Worm (Caenorhabditis elegans) whole organism, young adult: ENCODE measurements around the gene capg-2.

ENCODE experiments used
- B0019.2 ChIP-seq: fragments of 200-800 bp; sonication (Bioruptor generic); conservative IDR thresholded peaks from 2 replicates; pipeline ENCODE4 v1.3.6; 2022; ENCODE audit warnings: missing genetic modification reagents, missing genetic modification characterization, missing compliant biosample characterization
- B0261.1 ChIP-seq: sonication (generic microtip); optimal IDR thresholded peaks from 2 replicates; lab custom pipeline; 2016; ENCODE audit warnings: mild to moderate bottlenecking, missing genetic modification characterization, moderate library complexity, missing compliant biosample characterization
- D2030.7 ChIP-seq: fragments of 200-800 bp; sonication (Bioruptor generic); IDR thresholded peaks from 2 replicates; pipeline ENCODE4 v1.3.6; 2022; ENCODE audit warnings: missing genetic modification reagents, missing genetic modification characterization, missing compliant biosample characterization
- F23B12.7 ChIP-seq: sonication (generic microtip); optimal IDR thresholded peaks from 2 replicates; lab custom pipeline; 2017; ENCODE audit warnings: missing genetic modification characterization, mild to moderate bottlenecking, missing compliant biosample characterization, antibody characterized with exemption, moderate library complexity; ENCODE audit not compliant: insufficient read depth
- F39B2.1 ChIP-seq: fragments of 200-800 bp; sonication (Bioruptor generic); IDR thresholded peaks from 2 replicates; pipeline ENCODE4 v1.3.6; 2022; ENCODE audit warnings: missing genetic modification reagents, missing genetic modification characterization, missing compliant biosample characterization
- F57C9.4 ChIP-seq: sonication (generic microtip); optimal IDR thresholded peaks from 2 replicates; lab custom pipeline; 2017; ENCODE audit warnings: mild to moderate bottlenecking, missing genetic modification characterization, missing compliant biosample characterization
- T07F8.4 ChIP-seq: sonication (generic microtip); optimal IDR thresholded peaks from 2 replicates; lab custom pipeline; 2016; ENCODE audit warnings: mild to moderate bottlenecking, missing genetic modification characterization, moderate library complexity, missing compliant biosample characterization
- T26A5.8 ChIP-seq: sonication (generic microtip); optimal IDR thresholded peaks from 2 replicates; lab custom pipeline; 2016; ENCODE audit warnings: missing genetic modification characterization, missing compliant biosample characterization
- ama-1 ChIP-seq, 3 experiments: fragments of 150-350 bp in 1 of 3; sonication (generic microtip) in 2 of 3; optimal IDR thresholded peaks; 2 replicates each; lab custom pipeline; 2014 to 2018; ENCODE audit warnings: missing biosample characterization in 2 of 3, missing genetic modification characterization in 2 of 3, missing genetic modification reagents in 2 of 3
- aptf-2 ChIP-seq: fragments of 200-800 bp; sonication (Bioruptor generic); conservative IDR thresholded peaks from 2 replicates; pipeline ENCODE4 v1.3.6; 2022; ENCODE audit warnings: missing genetic modification reagents, missing genetic modification characterization, missing compliant biosample characterization
- atf-7 ChIP-seq: sonication (generic microtip); optimal IDR thresholded peaks from 2 replicates; lab custom pipeline; 2017; ENCODE audit warnings: mild to moderate bottlenecking, missing genetic modification characterization, missing compliant biosample characterization
- attf-3 ChIP-seq: fragments of 200-800 bp; sonication (Bioruptor generic); conservative IDR thresholded peaks from 2 replicates; pipeline ENCODE4 v1.3.6; 2022; ENCODE audit warnings: missing genetic modification reagents, missing genetic modification characterization, missing compliant biosample characterization
- attf-6 ChIP-seq: fragments of 200-800 bp; sonication (Bioruptor generic); IDR thresholded peaks from 2 replicates; pipeline ENCODE4 v1.3.6; 2022; ENCODE audit warnings: missing genetic modification reagents, missing genetic modification characterization, missing compliant biosample characterization
- bed-1 ChIP-seq: fragments of 200-800 bp; sonication (Bioruptor generic); IDR thresholded peaks from 2 replicates; pipeline ENCODE4 v1.3.6; 2022; ENCODE audit warnings: missing genetic modification reagents, missing genetic modification characterization, missing compliant biosample characterization
- cebp-1 ChIP-seq, 2 experiments: fragments of 200-800 bp in 1 of 2; sonication (Bioruptor generic) in 1 of 2; sonication (generic microtip) in 1 of 2; IDR thresholded peaks in 1 of 2; optimal IDR thresholded peaks in 1 of 2; 2 replicates each; pipeline versions ENCODE4 v1.3.6 to Lab custom; 2017 to 2022; ENCODE audit warnings: missing compliant biosample characterization in 2 of 2, missing genetic modification characterization in 2 of 2, mild to moderate bottlenecking in 1 of 2, missing genetic modification reagents in 1 of 2, moderate library complexity in 1 of 2
- ceh-27 ChIP-seq: fragments of 200-800 bp; sonication (Bioruptor generic); optimal IDR thresholded peaks from 2 replicates; lab custom pipeline; 2018; ENCODE audit warnings: mild to moderate bottlenecking, missing genetic modification characterization, moderate library complexity, missing compliant biosample characterization
- ceh-58 ChIP-seq: fragments of 200-800 bp; sonication (Bioruptor generic); IDR thresholded peaks from 2 replicates; pipeline ENCODE4 v1.3.6; 2022; ENCODE audit warnings: missing genetic modification characterization, missing compliant biosample characterization
- ceh-91 ChIP-seq: fragments of 200-800 bp; sonication (Bioruptor generic); IDR thresholded peaks from 2 replicates; pipeline ENCODE4 v1.3.6; 2022; ENCODE audit warnings: missing genetic modification reagents, missing genetic modification characterization, missing compliant biosample characterization
- chd-7 ChIP-seq: sonication (generic microtip); optimal IDR thresholded peaks from 2 replicates; lab custom pipeline; 2016; ENCODE audit warnings: mild to moderate bottlenecking, missing genetic modification characterization, moderate library complexity, missing compliant biosample characterization
- die-1 ChIP-seq: sonication (generic microtip); optimal IDR thresholded peaks from 2 replicates; lab custom pipeline; 2016; ENCODE audit warnings: missing genotype, mild to moderate bottlenecking, missing genetic modification characterization, missing compliant biosample characterization
- dox-1 ChIP-seq: fragments of 200-800 bp; sonication (Bioruptor generic); IDR thresholded peaks from 2 replicates; pipeline ENCODE4 v1.3.6; 2022; ENCODE audit warnings: missing genetic modification reagents, missing genetic modification characterization, missing compliant biosample characterization
- efl-1 ChIP-seq: fragments of 150-350 bp; optimal IDR thresholded peaks from 2 replicates; lab custom pipeline; 2014; ENCODE audit warnings: missing biosample characterization, missing genetic modification reagents, missing genetic modification characterization
- ets-4 ChIP-seq: fragments of 200-800 bp; sonication (Bioruptor generic); optimal IDR thresholded peaks from 2 replicates; lab custom pipeline; 2018; ENCODE audit warnings: mild to moderate bottlenecking, missing genetic modification characterization, missing compliant biosample characterization
- gei-17 ChIP-seq: fragments of 200-800 bp; sonication (Bioruptor generic); optimal IDR thresholded peaks from 2 replicates; lab custom pipeline; 2018; ENCODE audit warnings: mild to moderate bottlenecking, missing genetic modification characterization, missing compliant biosample characterization
- hlh-26 ChIP-seq: fragments of 200-800 bp; sonication (Bioruptor generic); conservative IDR thresholded peaks from 2 replicates; pipeline ENCODE4 v1.3.6; 2022; ENCODE audit warnings: missing genetic modification reagents, missing genetic modification characterization, missing compliant biosample characterization
- hmg-1.2 ChIP-seq: fragments of 200-800 bp; sonication (Bioruptor generic); IDR thresholded peaks from 2 replicates; pipeline ENCODE4 v1.3.6; 2022; ENCODE audit warnings: missing genetic modification reagents, missing genetic modification characterization, missing compliant biosample characterization
- hmg-20 ChIP-seq: fragments of 200-800 bp; sonication (Bioruptor generic); IDR thresholded peaks from 2 replicates; pipeline ENCODE4 v1.3.6; 2022; ENCODE audit warnings: missing genetic modification reagents, missing genetic modification characterization, missing compliant biosample characterization
- hrde-1 ChIP-seq: sonication (generic microtip); optimal IDR thresholded peaks from 2 replicates; lab custom pipeline; 2016; ENCODE audit warnings: missing genetic modification characterization, mild to moderate bottlenecking, missing compliant biosample characterization, moderate library complexity, missing genotype, missing genetic modification reagents, borderline replicate concordance
- lin-35 ChIP-seq, 3 experiments: fragments of 150-350 bp in 2 of 3; sonication (generic microtip) in 1 of 3; optimal IDR thresholded peaks; 2 replicates each; lab custom pipeline; 2014 to 2018; ENCODE audit warnings: missing biosample characterization in 3 of 3, missing genetic modification characterization in 3 of 3, missing genetic modification reagents in 3 of 3
- lsl-1 ChIP-seq: fragments of 200-800 bp; sonication (Bioruptor generic); optimal IDR thresholded peaks from 2 replicates; lab custom pipeline; 2018; ENCODE audit warnings: mild to moderate bottlenecking, missing genetic modification characterization, moderate library complexity, missing compliant biosample characterization
- lsy-27 ChIP-seq: sonication (generic microtip); optimal IDR thresholded peaks from 2 replicates; lab custom pipeline; 2017; ENCODE audit warnings: missing genetic modification characterization, mild to moderate bottlenecking, missing compliant biosample characterization, antibody characterized with exemption, missing genotype, borderline replicate concordance; ENCODE audit not compliant: insufficient read depth
- madf-3 ChIP-seq: fragments of 200-800 bp; sonication (Bioruptor generic); IDR thresholded peaks from 2 replicates; pipeline ENCODE4 v1.3.6; 2022; ENCODE audit warnings: missing genetic modification reagents, missing genetic modification characterization, missing compliant biosample characterization
- mcd-1 ChIP-seq: fragments of 200-800 bp; sonication (Bioruptor generic); IDR thresholded peaks from 2 replicates; pipeline ENCODE4 v1.3.6; 2022; ENCODE audit warnings: missing genetic modification reagents, missing genetic modification characterization, missing compliant biosample characterization
- mes-4 ChIP-seq: sonication (generic microtip); optimal IDR thresholded peaks from 2 replicates; lab custom pipeline; 2016; ENCODE audit warnings: missing genotype, missing genetic modification characterization, missing compliant biosample characterization
- nfya-2 ChIP-seq: fragments of 200-800 bp; sonication (Bioruptor generic); IDR thresholded peaks from 2 replicates; pipeline ENCODE4 v1.3.6; 2022; ENCODE audit warnings: missing genetic modification reagents, missing genetic modification characterization, missing compliant biosample characterization
- nfyb-1 ChIP-seq: fragments of 200-800 bp; sonication (Bioruptor generic); IDR thresholded peaks from 2 replicates; pipeline ENCODE4 v1.3.6; 2022; ENCODE audit warnings: missing genetic modification reagents, missing genetic modification characterization, missing compliant biosample characterization
- nhr-90 ChIP-seq: sonication (generic microtip); optimal IDR thresholded peaks from 2 replicates; lab custom pipeline; 2016; ENCODE audit warnings: missing genotype, mild to moderate bottlenecking, missing genetic modification characterization, missing compliant biosample characterization
- sdz-38 ChIP-seq: sonication (generic microtip); optimal IDR thresholded peaks from 2 replicates; lab custom pipeline; 2016; ENCODE audit warnings: missing genotype, missing genetic modification characterization, missing compliant biosample characterization
- sea-2 ChIP-seq: fragments of 200-800 bp; sonication (Bioruptor generic); IDR thresholded peaks from 2 replicates; pipeline ENCODE4 v1.3.6; 2022; ENCODE audit warnings: missing genetic modification characterization, missing compliant biosample characterization
- snpc-1.3 ChIP-seq: sonication (generic microtip); optimal IDR thresholded peaks from 2 replicates; lab custom pipeline; 2017; ENCODE audit warnings: missing genetic modification characterization, mild to moderate bottlenecking, missing compliant biosample characterization, antibody characterized with exemption, moderate library complexity, missing genotype, missing genetic modification reagents; ENCODE audit not compliant: insufficient read depth
- tbp1 ChIP-seq: fragments of 200-800 bp; sonication (Bioruptor generic); optimal IDR thresholded peaks from 2 replicates; lab custom pipeline; 2018; ENCODE audit warnings: mild to moderate bottlenecking, missing genetic modification characterization, missing compliant biosample characterization
- tlf-1 ChIP-seq: fragments of 200-800 bp; sonication (Bioruptor generic); optimal IDR thresholded peaks from 2 replicates; lab custom pipeline; 2018; ENCODE audit warnings: mild to moderate bottlenecking, missing genetic modification characterization, missing compliant biosample characterization
- xnd-1 ChIP-seq: sonication (generic microtip); optimal IDR thresholded peaks from 2 replicates; lab custom pipeline; 2016; ENCODE audit warnings: missing genotype, missing genetic modification reagents, missing genetic modification characterization, missing compliant biosample characterization
- zim-3 ChIP-seq: sonication (generic microtip); optimal IDR thresholded peaks from 2 replicates; lab custom pipeline; 2017; ENCODE audit warnings: mild to moderate bottlenecking, missing genetic modification characterization, moderate library complexity, missing compliant biosample characterization
- ztf-3 ChIP-seq: fragments of 200-800 bp; sonication (Bioruptor generic); optimal IDR thresholded peaks from 2 replicates; lab custom pipeline; 2018; ENCODE audit warnings: mild to moderate bottlenecking, missing genetic modification characterization, missing compliant biosample characterization
- ztf-6 ChIP-seq: fragments of 200-800 bp; sonication (Bioruptor generic); IDR thresholded peaks from 2 replicates; pipeline ENCODE4 v1.3.6; 2022; ENCODE audit warnings: missing genetic modification reagents, missing genetic modification characterization, missing compliant biosample characterization

capg-2 gene

ce11 chrV:12303453-12304077, 31.9 kb downstream of the capg-2 start (continued):
- TF ChIP-seq chd-7 (peak; percentile 100), efl-1 (GFP tag; lab: Kevin White, UChicago) (peak; percentile 49), hrde-1 (tag; lab: Kevin White, UChicago) (peak; percentile 98), lsy-27 (peak; percentile 91), ztf-3 (GFP tag; lab: Kevin White, UChicago) (peak; percentile 87), mes-4 (tag; lab: Kevin White, UChicago) (peak; percentile 96), T07F8.4 (tag; lab: Kevin White, UChicago) (peak; percentile 96), die-1 (tag; lab: Kevin White, UChicago) (peak; percentile 99), gei-17 (peak; percentile 93), ztf-6 (peak; percentile 95), hmg-1.2 (peak; percentile 91), B0261.1 (tag; lab: Kevin White, UChicago) (peak; percentile 99), tlf-1 (GFP tag; lab: Kevin White, UChicago) (peak; percentile 95), F39B2.1 (GFP tag; lab: Robert Waterston, UW) (peak; percentile 96), tbp1 (peak; percentile 96), madf-3 (peak; percentile 95), ceh-91 (GFP tag; lab: Robert Waterston, UW) (peak; percentile 80), ama-1 (optimal IDR thresholded peaks at IDR 0.05; lab: Kevin White, UChicago) (peak; percentile 69), ama-1 (GFP tag; optimal IDR thresholded peaks at IDR 0.05; lab: Kevin White, UChicago) (peak; percentile 95 to 96), T26A5.8 (tag; lab: Kevin White, UChicago) (peak; percentile 100), zim-3 (tag; lab: Kevin White, UChicago) (peak; percentile 99), ceh-27 (GFP tag; lab: Kevin White, UChicago) (peak; percentile 99), D2030.7 (peak; percentile 90), bed-1 (GFP tag; lab: Robert Waterston, UW) (peak; percentile 100), atf-7 (tag; lab: Kevin White, UChicago) (peak; percentile 97), ets-4 (peak; percentile 100), attf-6 (GFP tag; lab: Robert Waterston, UW) (peak; percentile 92), aptf-2 (peak; percentile 85), mcd-1 (GFP tag; lab: Robert Waterston, UW) (peak; percentile 90), lsl-1 (GFP tag; lab: Kevin White, UChicago) (peak; percentile 77), lin-35 (GFP tag; optimal IDR thresholded peaks at IDR 0.05; lab: Kevin White, UChicago) (peak; percentile 13 to 79 (median 70)), cebp-1 (GFP tag; IDR thresholded peaks at IDR 0.05; lab: Robert Waterston, UW) (peak; percentile 87), cebp-1 (tag; optimal IDR thresholded peaks at IDR 0.05; lab: Kevin White, UChicago) (peak; percentile 94), F57C9.4 (peak; percentile 99), snpc-1.3 (tag; lab: Kevin White, UChicago) (peak; percentile 96), F23B12.7 (tag; lab: Kevin White, UChicago) (peak; percentile 95), dox-1 (GFP tag; lab: Robert Waterston, UW) (peak; percentile 99), sea-2 (peak; percentile 99), nfyb-1 (peak; percentile 99), ceh-58 (GFP tag; lab: Robert Waterston, UW) (peak; percentile 100), B0019.2 (GFP tag; lab: Robert Waterston, UW) (peak; percentile 89), nhr-90 (tag; lab: Kevin White, UChicago) (peak; percentile 99), hlh-26 (GFP tag; lab: Robert Waterston, UW) (peak; percentile 87), nfya-2 (GFP tag; lab: Robert Waterston, UW) (peak; percentile 97), sdz-38 (tag; lab: Kevin White, UChicago) (peak; percentile 76), attf-3 (GFP tag; lab: Robert Waterston, UW) (peak; percentile 84), hmg-20 (peak; percentile 96), xnd-1 (tag; lab: Kevin White, UChicago) (peak; percentile 50)
